Worm (Caenorhabditis elegans): Measurements from ENCODE around the gene R74.8.
A peak's percentile ranks its signal among the peaks of the same experiment; 100 is the strongest.

Gene R74.8

DNA sequence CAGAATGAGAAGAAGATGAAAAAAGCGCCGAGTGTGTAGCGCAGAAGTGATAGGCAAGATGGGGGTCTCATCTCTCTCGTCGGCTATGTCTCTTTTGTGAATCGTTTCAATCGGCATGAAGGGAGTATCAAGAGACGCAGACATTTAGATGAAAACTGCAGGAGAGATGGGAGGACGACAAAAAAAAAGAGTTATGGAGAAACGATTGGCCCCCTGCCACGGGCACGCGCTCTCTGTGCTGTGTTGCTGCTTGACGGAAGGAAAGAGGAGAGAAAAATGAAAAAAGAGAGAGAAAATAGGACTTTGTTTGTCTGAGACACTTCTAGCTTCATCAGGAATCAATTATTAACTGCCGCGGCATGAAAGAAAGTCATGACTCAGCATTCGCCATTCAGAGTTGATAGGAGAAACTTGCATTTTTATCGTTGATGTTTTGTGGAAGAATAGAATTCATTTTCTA lies 17.6 kb downstream of the R74.8 start (continued):
- TF ChIP-seq nhr-28 (tag; optimal IDR thresholded peaks at IDR 0.05) (no peak), lin-15B (tag; optimal IDR thresholded peaks at IDR 0.05) (peak; percentile 39), tbx-2 (tag; optimal IDR thresholded peaks at IDR 0.05) (peak; percentile 87), snu-23 (GFP tag; optimal IDR thresholded peaks at IDR 0.05) (peak; percentile 95), unc-98 (GFP tag; IDR thresholded peaks at IDR 0.05) (0 out of 2 replicates have a peak, but pooled peaks have one; percentile 12), hlh-17 (GFP tag; optimal IDR thresholded peaks at IDR 0.05; ENCODE audit: borderline replicate concordance) (no peak), dsc-1 (tag; optimal IDR thresholded peaks at IDR 0.05) (peak; percentile 95), snpc-4 (tag; optimal IDR thresholded peaks at IDR 0.05) (peak; percentile 72), C16A3.4 (tag; optimal IDR thresholded peaks at IDR 0.05) (peak; percentile 79), ceh-82 (tag; optimal IDR thresholded peaks at IDR 0.05) (peak; percentile 51 to 85 (median 70)), tlp-1 (tag; optimal IDR thresholded peaks at IDR 0.05) (no peak), C34B4.2 (tag; optimal IDR thresholded peaks at IDR 0.05) (no peak), pax-3 (tag; optimal IDR thresholded peaks at IDR 0.05) (peak; percentile 61), pqm-1 (tag; optimal IDR thresholded peaks at IDR 0.05) (no peak), mef-2 (tag; optimal IDR thresholded peaks at IDR 0.05) (peak; percentile 72), elt-2 (tag; optimal IDR thresholded peaks at IDR 0.05) (peak; percentile 65), alr-1 (tag; optimal IDR thresholded peaks at IDR 0.05; ENCODE audit: borderline replicate concordance) (no peak), fkh-8 (tag; optimal IDR thresholded peaks at IDR 0.05) (peak; percentile 95), nhr-71 (tag; optimal IDR thresholded peaks at IDR 0.05) (peak; percentile 96), zag-1 (tag; optimal IDR thresholded peaks at IDR 0.05) (peak; percentile 41), mab-9 (GFP tag; IDR thresholded peaks at IDR 0.05) (no peak), ama-1 (optimal IDR thresholded peaks at IDR 0.05) (no peak), nhr-90 (tag; optimal IDR thresholded peaks at IDR 0.05; ENCODE audit: poor library complexity) (peak; percentile 32), lin-39 (tag; optimal IDR thresholded peaks at IDR 0.05) (peak; percentile 38), dpl-1 (GFP tag; optimal IDR thresholded peaks at IDR 0.05) (peak; percentile 45 to 54 (median 49)), swsn-7 (tag; optimal IDR thresholded peaks at IDR 0.05) (peak; percentile 88), ceh-90 (tag; optimal IDR thresholded peaks at IDR 0.05) (no peak), nhr-85 (tag) (peak; percentile 88), nhr-19 (GFP tag; conservative IDR thresholded peaks at IDR 0.05) (peak; percentile 78), C04F5.9 (tag; optimal IDR thresholded peaks at IDR 0.05) (no peak), unc-62 (GFP tag; optimal IDR thresholded peaks at IDR 0.05) (peak; percentile 32), egl-13 (tag; optimal IDR thresholded peaks at IDR 0.05) (peak; percentile 89), Y116A8C.19 (tag; optimal IDR thresholded peaks at IDR 0.05; ENCODE audit: borderline replicate concordance) (no peak), fos-1 (tag; optimal IDR thresholded peaks at IDR 0.05) (peak; percentile 86), elt-3 (tag; optimal IDR thresholded peaks at IDR 0.05) (peak in 2 of 6 experiments; percentile 15 to 57), nhr-76 (tag; optimal IDR thresholded peaks at IDR 0.05) (no peak)

DNA sequence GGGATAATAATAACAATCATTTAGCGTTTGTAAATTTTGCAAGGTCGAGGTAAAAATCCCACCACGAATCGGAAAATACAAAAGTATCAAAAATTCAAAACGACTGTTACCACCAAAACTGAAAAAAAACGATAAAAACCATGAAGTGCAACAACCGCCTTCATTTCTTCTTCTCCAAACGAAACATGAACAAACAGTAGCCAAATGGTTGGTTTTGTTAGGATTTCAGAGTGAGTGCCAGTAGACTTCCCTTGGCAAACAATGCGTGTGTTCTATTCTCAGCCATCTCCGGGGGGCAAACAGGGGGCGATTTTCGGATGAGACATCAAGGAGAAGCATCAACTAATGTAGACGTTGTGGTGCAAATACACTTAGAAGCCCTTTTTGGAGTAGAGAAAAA lies 18.6 kb downstream of the R74.8 start:
- TF ChIP-seq efl-1 (optimal IDR thresholded peaks at IDR 0.05) (no peak), efl-1 (GFP tag; optimal IDR thresholded peaks at IDR 0.05 in 1 of 2) (peak in 1 of 2 experiments; percentile 94), ceh-8 (GFP tag; optimal IDR thresholded peaks at IDR 0.05) (no peak)

- TF ChIP-seq dpl-1 (GFP tag; optimal IDR thresholded peaks at IDR 0.05) (no peak), nhr-28 (tag; optimal IDR thresholded peaks at IDR 0.05) (no peak), tbx-2 (tag; optimal IDR thresholded peaks at IDR 0.05) (no peak), sox-4 (tag; optimal IDR thresholded peaks at IDR 0.05) (no peak), ceh-82 (tag; optimal IDR thresholded peaks at IDR 0.05) (no peak), unc-86 (tag; optimal IDR thresholded peaks at IDR 0.05) (no peak), egl-27 (tag; optimal IDR thresholded peaks at IDR 0.05) (no peak), sptf-1 (tag; optimal IDR thresholded peaks at IDR 0.05) (no peak), nhr-19 (GFP tag; conservative IDR thresholded peaks at IDR 0.05) (no peak), fkh-4 (tag; optimal IDR thresholded peaks at IDR 0.05; ENCODE audit: borderline replicate concordance) (no peak)
Observed at ce11 chrIII:4227363-4227762, 21.3 kb downstream of the R74.8 start.
